Worm (Caenorhabditis elegans): ENCODE data around the gene cnc-5.

ce11 chrV:1433419-1433765 lies 11.8 kb upstream of the cnc-5 start:
- no peak for TF ChIP-seq dmd-8 (GFP tag; IDR thresholded peaks at IDR 0.05)
- TF ChIP-seq lin-29 (GFP tag; IDR thresholded peaks at IDR 0.05) = no peak
- no peak for TF ChIP-seq lin-1 (GFP tag; IDR thresholded peaks at IDR 0.05)
- TF ChIP-seq snpc-4 (tag; optimal IDR thresholded peaks at IDR 0.05) = no peak
- TF ChIP-seq lir-3 (tag; optimal IDR thresholded peaks at IDR 0.05) = no peak
- no peak for TF ChIP-seq pqm-1 (tag; optimal IDR thresholded peaks at IDR 0.05)
- TF ChIP-seq lin-38 (GFP tag; IDR thresholded peaks at IDR 0.05) = no peak
- no peak for TF ChIP-seq ceh-28 (tag; optimal IDR thresholded peaks at IDR 0.05)

All from whole organism, L4 larva.